Fruit fly (Drosophila melanogaster): ENCODE data around the gene Gyc76C.

The Gyc76C gene

dm6 chr3L:19794203-19794802, 934 bp upstream of the Gyc76C start (continued):
- peak; percentile 63 for TF ChIP-seq Dip3 (GFP tag; optimal IDR thresholded peaks at IDR 0.05)
- peak; percentile 83 for TF ChIP-seq CG32532 (GFP tag; IDR thresholded peaks at IDR 0.05)
- peak; percentile 76 for TF ChIP-seq onecut (GFP tag; IDR thresholded peaks at IDR 0.05)
- TF ChIP-seq Hmx (GFP tag; optimal IDR thresholded peaks at IDR 0.05): peak; percentile 69
- TF ChIP-seq CG15601 (tag; optimal IDR thresholded peaks at IDR 0.05): peak; percentile 72
- TF ChIP-seq Drgx (GFP tag; IDR thresholded peaks at IDR 0.05): peak; percentile 78
- TF ChIP-seq CG1832 (GFP tag; optimal IDR thresholded peaks at IDR 0.05): no peak
- peak; percentile 54 for TF ChIP-seq tup (GFP tag; optimal IDR thresholded peaks at IDR 0.05)
- TF ChIP-seq hth (optimal IDR thresholded peaks at IDR 0.05): no peak
- no peak for TF ChIP-seq knrl (GFP tag; IDR thresholded peaks at IDR 0.05; ENCODE audit: partially characterized antibody)
- TF ChIP-seq Nf-YA (GFP tag; IDR thresholded peaks at IDR 0.05): peak; percentile 89
- TF ChIP-seq CG34224 (GFP tag; IDR thresholded peaks at IDR 0.05; ENCODE audit: partially characterized antibody): 0 out of 3 replicates have a peak, but pooled peaks have one; percentile 12
- TF ChIP-seq Bgb (GFP tag; IDR thresholded peaks at IDR 0.05; ENCODE audit: partially characterized antibody): peak; percentile 57
- TF ChIP-seq CG3847 (GFP tag; IDR thresholded peaks at IDR 0.05): peak; percentile 74
- TF ChIP-seq stc (GFP tag; IDR thresholded peaks at IDR 0.05): peak; percentile 64
- peak; percentile 19; the same call in 1 of the 3 replicates for TF ChIP-seq sr (GFP tag; IDR thresholded peaks at IDR 0.05)
- peak; percentile 88 for TF ChIP-seq pb (GFP tag; optimal IDR thresholded peaks at IDR 0.05)
- TF ChIP-seq CG6175 (GFP tag; IDR thresholded peaks at IDR 0.05): peak; percentile 66; the same call in 2 of the 3 replicates
- TF ChIP-seq grn (GFP tag; optimal IDR thresholded peaks at IDR 0.05): peak; percentile 57
- TF ChIP-seq CG7357 (GFP tag; IDR thresholded peaks at IDR 0.05): peak; percentile 55; the same call in 1 of the 3 replicates
- TF ChIP-seq trh (GFP tag; optimal IDR thresholded peaks at IDR 0.05): peak; percentile 28
- no peak for TF ChIP-seq wdn (GFP tag; IDR thresholded peaks at IDR 0.05)
- TF ChIP-seq seq (GFP tag; IDR thresholded peaks at IDR 0.05): peak; percentile 76
- TF ChIP-seq ci (GFP tag; IDR thresholded peaks at IDR 0.05): peak; percentile 85
- no peak for TF ChIP-seq MESR4 (GFP tag; optimal IDR thresholded peaks at IDR 0.05)
- TF ChIP-seq fu2 (GFP tag; optimal IDR thresholded peaks at IDR 0.05): peak; percentile 71
- TF ChIP-seq CrebB (tag; optimal IDR thresholded peaks at IDR 0.05): peak; percentile 65
- peak; percentile 87 for TF ChIP-seq PHDP (tag; optimal IDR thresholded peaks at IDR 0.05)
- peak; percentile 68 for TF ChIP-seq Deaf1 (tag; optimal IDR thresholded peaks at IDR 0.05)
- TF ChIP-seq Ets65A (GFP tag): peak; percentile 96
- 0 out of 2 replicates have a peak, but pooled peaks have one; percentile 38 for TF ChIP-seq CG4730 (GFP tag; IDR thresholded peaks at IDR 0.05)
- no peak for TF ChIP-seq p53 (GFP tag; optimal IDR thresholded peaks at IDR 0.05)
- TF ChIP-seq HLH54F (GFP tag; optimal IDR thresholded peaks at IDR 0.05): peak; percentile 74
- no peak for TF ChIP-seq tll (GFP tag; optimal IDR thresholded peaks at IDR 0.05)
- TF ChIP-seq NK7.1 (GFP tag; optimal IDR thresholded peaks at IDR 0.05): peak; percentile 88
- peak; percentile 44 for TF ChIP-seq Ets97D (GFP tag; optimal IDR thresholded peaks at IDR 0.05)
- TF ChIP-seq maf-S (GFP tag; optimal IDR thresholded peaks at IDR 0.05): peak; percentile 69
- peak; percentile 75 for TF ChIP-seq Usf (GFP tag; optimal IDR thresholded peaks at IDR 0.05)
- peak; percentile 5 for TF ChIP-seq kni (GFP tag; optimal IDR thresholded peaks at IDR 0.05)
- TF ChIP-seq CG12236 (GFP tag; optimal IDR thresholded peaks at IDR 0.05): peak; percentile 47
- peak; percentile 51 for TF ChIP-seq CG3838 (GFP tag; optimal IDR thresholded peaks at IDR 0.05)
- no peak for TF ChIP-seq Dfd (GFP tag; optimal IDR thresholded peaks at IDR 0.05)
- TF ChIP-seq oc (tag; optimal IDR thresholded peaks at IDR 0.05): no peak
- TF ChIP-seq sd (tag; optimal IDR thresholded peaks at IDR 0.05): no peak
- TF ChIP-seq Dek (tag; optimal IDR thresholded peaks at IDR 0.05): peak; percentile 77
- peak; percentile 93 for TF ChIP-seq odd (GFP tag; optimal IDR thresholded peaks at IDR 0.05)
- peak; percentile 49; the same call in 2 of the 3 replicates for TF ChIP-seq croc (GFP tag; conservative IDR thresholded peaks at IDR 0.05)
- TF ChIP-seq HLHmδ (GFP tag; optimal IDR thresholded peaks at IDR 0.05): no peak
- peak; percentile 31 for TF ChIP-seq HmgD (GFP tag; optimal IDR thresholded peaks at IDR 0.05)
- no peak for TF ChIP-seq CG12769 (tag; optimal IDR thresholded peaks at IDR 0.05)
